Worm (Caenorhabditis elegans) whole organism, L3 larva: ENCODE data around the gene F53B2.8.

Experiments used
- ZK546.5 ChIP-seq: sonication (generic microtip); optimal IDR thresholded peaks from 2 replicates; lab custom pipeline; 2017; ENCODE audit warnings: missing biosample characterization, missing genetic modification characterization
- ceh-16 ChIP-seq: sonication (generic microtip); optimal IDR thresholded peaks from 2 replicates; lab custom pipeline; 2017; ENCODE audit warnings: missing biosample characterization, missing genetic modification characterization
- ceh-82 ChIP-seq: fragments of 150-350 bp; optimal IDR thresholded peaks from 2 replicates; lab custom pipeline; 2014; ENCODE audit warnings: missing biosample characterization, missing genetic modification characterization
- egl-27 ChIP-seq: sonication (generic microtip); optimal IDR thresholded peaks from 4 replicates; lab custom pipeline; 2017; ENCODE audit warnings: missing biosample characterization, missing genetic modification reagents, missing genetic modification characterization
- fkh-2 ChIP-seq: fragments of 150-350 bp; optimal IDR thresholded peaks from 2 replicates; lab custom pipeline; 2014; ENCODE audit warnings: missing biosample characterization, missing genetic modification reagents, missing genetic modification characterization
- mml-1 ChIP-seq: fragments of 150-350 bp; sonication (generic microtip); optimal IDR thresholded peaks from 3 replicates; lab custom pipeline; 2014; ENCODE audit warnings: missing biosample characterization, missing genetic modification characterization
- nfya-1 ChIP-seq: sonication (generic microtip); optimal IDR thresholded peaks from 2 replicates; lab custom pipeline; 2017; ENCODE audit warnings: missing genetic modification characterization, mild to moderate bottlenecking, missing compliant biosample characterization, antibody characterized with exemption, moderate library complexity; ENCODE audit not compliant: insufficient read depth
- nhr-12 ChIP-seq: fragments of 150-350 bp; optimal IDR thresholded peaks from 2 replicates; lab custom pipeline; 2014; ENCODE audit warnings: missing biosample characterization, missing genetic modification characterization
- pha-4 ChIP-seq: fragments of 150-350 bp; optimal IDR thresholded peaks from 2 replicates; lab custom pipeline; 2014; ENCODE audit warnings: missing biosample characterization, missing genetic modification reagents, missing genetic modification characterization
- unc-39 ChIP-seq: sonication (generic microtip); optimal IDR thresholded peaks from 4 replicates; lab custom pipeline; 2017; ENCODE audit warnings: missing biosample characterization, missing genetic modification characterization
- zag-1 ChIP-seq: fragments of 150-350 bp; optimal IDR thresholded peaks from 2 replicates; lab custom pipeline; 2014; ENCODE audit warnings: missing biosample characterization, missing genetic modification characterization
- ztf-4 ChIP-seq: fragments of 150-350 bp; optimal IDR thresholded peaks from 2 replicates; lab custom pipeline; 2014; ENCODE audit warnings: missing biosample characterization, missing genetic modification characterization

- TF ChIP-seq ztf-4 (tag; lab: Kevin White, UChicago) (no peak), ceh-82 (tag; lab: Kevin White, UChicago) (no peak), egl-27 (tag; lab: Kevin White, UChicago) (no peak), zag-1 (no peak), pha-4 (tag; lab: Kevin White, UChicago) (no peak), nfya-1 (tag; lab: Kevin White, UChicago) (no peak), fkh-2 (no peak), ceh-16 (no peak), unc-39 (tag; lab: Kevin White, UChicago) (no peak), mml-1 (no peak), ZK546.5 (tag; lab: Kevin White, UChicago) (no peak), nhr-12 (tag; lab: Kevin White, UChicago) (no peak)
These were observed 45.9 kb upstream of the F53B2.8 start, which contains the start of gene K08E7.5 for ce11 chrIV:12573068-12573467.
